Worm (Caenorhabditis elegans): ENCODE data around the gene sars-1.

sars-1 gene

DNA sequence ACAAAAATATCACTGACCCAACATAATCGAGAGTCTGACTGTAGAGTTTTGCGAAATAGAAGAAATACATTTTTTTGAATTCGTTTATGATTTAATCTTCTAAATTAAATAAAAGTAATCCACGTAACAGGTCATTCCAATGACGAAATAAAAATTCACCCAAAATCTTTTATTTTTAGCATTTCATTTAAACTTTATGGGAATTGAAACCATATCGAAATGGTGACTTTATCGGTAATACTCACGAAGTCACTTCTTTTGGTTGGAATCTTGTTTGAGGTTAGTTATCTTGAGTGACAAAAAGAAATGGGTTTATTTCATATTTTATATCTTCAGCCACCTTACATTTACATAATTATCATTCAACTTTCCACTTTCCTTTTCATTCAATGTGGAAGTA lies 30.9 kb upstream of the sars-1 start, which contains the start of the genes C47E12.12 and C47E12.10:
TSS of gene C47E12.12 (minus strand) at position 101 of the 400 bp plus-strand sequence.
TSS of gene C47E12.10 (plus strand) at position 172 of the 400 bp plus-strand sequence.
- no peak for TF ChIP-seq nhr-48 (tag; optimal IDR thresholded peaks at IDR 0.05)
- no peak for TF ChIP-seq ceh-28 (tag; optimal IDR thresholded peaks at IDR 0.05)
- TF ChIP-seq lin-15B (tag; optimal IDR thresholded peaks at IDR 0.05) = no peak

ce11 chrIV:9974392-9974791 lies 29.1 kb upstream of the sars-1 start, which contains the start of gene C47E12.9:
Gene C47E12.9, plus strand, starts transcription at chrIV:9974692.
- TF ChIP-seq egl-27 (tag; optimal IDR thresholded peaks at IDR 0.05) = no peak
- TF ChIP-seq mdl-1 (tag; optimal IDR thresholded peaks at IDR 0.05) = no peak
- TF ChIP-seq lin-13 (GFP tag; optimal IDR thresholded peaks at IDR 0.05) = no peak
- no peak for TF ChIP-seq T26A8.4 (GFP tag; IDR thresholded peaks at IDR 0.05)
- no peak for TF ChIP-seq lin-1 (GFP tag; IDR thresholded peaks at IDR 0.05)
- no peak for TF ChIP-seq mes-2 (tag; optimal IDR thresholded peaks at IDR 0.05; ENCODE audit: poor library complexity, severe bottlenecking)

- TF ChIP-seq unc-130 (GFP tag; optimal IDR thresholded peaks at IDR 0.05) (no peak), rbr-2 (tag; optimal IDR thresholded peaks at IDR 0.05) (no peak), ztf-7 (tag; optimal IDR thresholded peaks at IDR 0.05) (no peak), zag-1 (tag; optimal IDR thresholded peaks at IDR 0.05) (no peak), hlh-11 (tag; optimal IDR thresholded peaks at IDR 0.05) (no peak), nhr-111 (GFP tag; optimal IDR thresholded peaks at IDR 0.05) (no peak), unc-39 (tag; optimal IDR thresholded peaks at IDR 0.05) (no peak), pha-4 (GFP tag; IDR thresholded peaks at IDR 0.05) (no peak), pha-4 (tag; optimal IDR thresholded peaks at IDR 0.05) (no peak), F44E2.7 (GFP tag; IDR thresholded peaks at IDR 0.05) (no peak)
These were observed 27.2 kb upstream of the sars-1 start, which contains the start of gene C47E12.14 for ce11 chrIV:9976284-9976683. Gene C47E12.14, minus strand, starts transcription at chrIV:9976384.

DNA sequence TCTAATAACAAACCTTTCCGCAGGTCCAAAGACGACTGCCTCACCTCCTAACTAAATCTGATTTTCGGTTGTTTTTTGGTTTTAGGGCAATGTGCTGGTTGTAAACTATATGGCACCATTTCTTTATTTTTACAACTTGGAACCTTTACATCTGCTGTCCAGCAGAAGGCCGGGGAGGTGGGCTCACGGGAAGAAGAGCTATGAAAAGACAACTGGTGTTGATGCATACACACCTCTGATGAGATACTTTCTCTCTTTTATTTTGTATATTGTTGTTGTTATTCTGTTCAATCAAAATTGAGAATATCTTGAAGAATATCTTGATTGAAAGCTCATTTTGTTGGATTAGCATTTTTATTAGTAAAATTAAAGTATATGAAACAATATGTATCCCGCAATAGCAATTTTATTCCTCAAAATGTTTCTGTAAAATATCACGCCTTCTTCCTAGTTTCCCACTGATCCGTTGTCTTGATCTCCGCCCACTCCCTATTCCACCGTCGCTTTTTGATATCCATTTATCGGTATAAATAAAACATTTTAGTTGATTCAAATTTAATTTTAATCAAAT lies 25.8 kb upstream of the sars-1 start, which contains the start of gene dhp-2:
TSS of gene dhp-2 (plus strand) at position 521 of the 571 bp plus-strand sequence.
- TF ChIP-seq daf-16 (GFP tag; optimal IDR thresholded peaks at IDR 0.05) (peak in 1 of 2 experiments; percentile 56), daf-16 (tag; optimal IDR thresholded peaks at IDR 0.05) (no peak), egl-27 (tag; optimal IDR thresholded peaks at IDR 0.05) (no peak)

DNA sequence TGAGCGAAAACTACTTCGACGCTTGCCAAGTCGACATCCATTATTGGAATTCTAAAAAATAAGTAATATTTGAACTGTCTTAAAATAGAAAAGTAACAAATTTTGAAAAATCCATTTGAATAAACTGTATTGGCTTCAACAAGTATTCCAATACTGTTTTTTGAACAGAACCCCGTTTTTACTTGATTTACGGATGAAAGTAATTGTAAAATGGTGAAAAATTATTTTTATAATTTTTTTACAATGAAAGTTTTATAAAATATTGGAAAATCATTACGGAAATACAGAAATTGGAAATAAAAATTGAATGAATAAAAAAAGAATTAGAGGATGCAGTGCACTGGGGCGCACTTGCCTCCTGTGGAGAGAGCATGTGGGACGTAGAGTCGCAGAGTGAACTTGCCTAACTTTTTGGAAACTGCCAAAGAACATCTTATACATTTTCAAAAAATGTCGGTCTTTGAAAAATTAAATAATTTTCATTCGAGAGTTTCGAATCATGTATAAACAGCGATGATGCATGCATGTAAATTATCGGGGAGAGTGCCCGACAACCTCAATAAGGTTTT lies 21.2 kb upstream of the sars-1 start, which contains the start of gene rrp-1:
TSS of gene rrp-1 (minus strand) at position 51 of the 569 bp plus-strand sequence.
- TF ChIP-seq ceh-20 (GFP tag; IDR thresholded peaks at IDR 0.05) (no peak), lin-38 (GFP tag; IDR thresholded peaks at IDR 0.05) (peak; percentile 79), mes-2 (tag; optimal IDR thresholded peaks at IDR 0.05; ENCODE audit: poor library complexity, severe bottlenecking) (no peak), gei-8 (GFP tag; optimal IDR thresholded peaks at IDR 0.05) (no peak)

- TF ChIP-seq F44E2.7 (GFP tag; IDR thresholded peaks at IDR 0.05) = no peak
These were observed 20.6 kb upstream of the sars-1 start, which contains the start of gene mam-2 for ce11 chrIV:9982895-9983294. Gene mam-2, plus strand, starts transcription at chrIV:9983195.

DNA sequence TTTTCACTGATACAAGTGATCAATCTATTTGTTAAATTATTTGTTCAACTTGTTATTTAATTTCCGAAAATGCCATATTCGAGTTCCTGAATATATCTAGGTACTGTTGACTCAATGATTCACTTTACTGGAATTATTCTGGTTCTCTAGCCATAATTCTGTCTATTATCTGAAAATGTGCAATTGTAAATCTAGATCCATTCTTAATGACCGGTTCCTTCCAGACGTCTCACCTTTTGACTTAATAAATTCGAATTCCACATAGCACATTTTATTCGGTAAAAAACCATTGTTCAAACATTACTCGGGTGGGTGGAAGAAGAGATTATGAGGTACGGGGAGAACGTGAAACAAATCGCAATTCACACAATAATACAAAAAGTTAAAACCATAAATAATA lies 14.1 kb upstream of the sars-1 start:
- no peak for TF ChIP-seq Y48G9A.11 (GFP tag; IDR thresholded peaks at IDR 0.05)
- TF ChIP-seq ces-1 (GFP tag; optimal IDR thresholded peaks at IDR 0.05) = no peak
- TF ChIP-seq snpc-4 (tag; optimal IDR thresholded peaks at IDR 0.05) = no peak
- no peak for TF ChIP-seq duxl-1 (tag; optimal IDR thresholded peaks at IDR 0.05; ENCODE audit: poor library complexity)
- no peak for TF ChIP-seq set-16 (GFP tag; IDR thresholded peaks at IDR 0.05)
- peak; percentile 40 for TF ChIP-seq ama-1 (optimal IDR thresholded peaks at IDR 0.05)
- no peak for TF ChIP-seq cey-2 (tag; optimal IDR thresholded peaks at IDR 0.05; ENCODE audit: borderline replicate concordance, insufficient read depth)
- no peak for TF ChIP-seq egl-43 (GFP tag; IDR thresholded peaks at IDR 0.05)
- TF ChIP-seq daf-12 (tag; optimal IDR thresholded peaks at IDR 0.05) = no peak
- no peak for TF ChIP-seq nhr-41 (GFP tag; IDR thresholded peaks at IDR 0.05)
- no peak for TF ChIP-seq nhr-237 (tag; optimal IDR thresholded peaks at IDR 0.05)
- TF ChIP-seq egl-27 (tag; optimal IDR thresholded peaks at IDR 0.05) = no peak
- TF ChIP-seq Y105C5A.15 (GFP tag; IDR thresholded peaks at IDR 0.05) = no peak
- no peak for TF ChIP-seq nhr-6 (tag; optimal IDR thresholded peaks at IDR 0.05)
- no peak for TF ChIP-seq lir-3 (tag; optimal IDR thresholded peaks at IDR 0.05)
- no peak for TF ChIP-seq tag-97 (GFP tag; IDR thresholded peaks at IDR 0.05)
- no peak for TF ChIP-seq rbr-2 (tag; optimal IDR thresholded peaks at IDR 0.05)
- TF ChIP-seq ceh-20 (GFP tag; IDR thresholded peaks at IDR 0.05) = no peak

Measured in whole organism, L4 larva.